Worm (Caenorhabditis elegans) whole organism, late embryonic: ENCODE results near the gene C14B9.10.

Experiments
- C08G9.2 ChIP-seq: sonication (generic microtip); optimal IDR thresholded peaks from 2 replicates; lab custom pipeline; 2016; ENCODE audit warnings: mild to moderate bottlenecking, missing genetic modification characterization, moderate library complexity, missing compliant biosample characterization
- K02D7.2 ChIP-seq: sonication (generic microtip); optimal IDR thresholded peaks from 2 replicates; lab custom pipeline; 2017; ENCODE audit warnings: mild to moderate bottlenecking, missing genetic modification characterization, missing compliant biosample characterization
- T23F11.4 ChIP-seq: fragments of 200-800 bp; sonication (Bioruptor generic); optimal IDR thresholded peaks from 2 replicates; lab custom pipeline; 2018; ENCODE audit warnings: mild to moderate bottlenecking, missing genetic modification characterization, missing compliant biosample characterization
- ahr-1 ChIP-seq: sonication (generic microtip); optimal IDR thresholded peaks from 2 replicates; lab custom pipeline; 2016; ENCODE audit warnings: missing genetic modification characterization, missing compliant biosample characterization
- ama-1 ChIP-seq: fragments of 150-350 bp; optimal IDR thresholded peaks from 2 replicates; lab custom pipeline; 2014
- ceh-14 ChIP-seq: sonication (generic microtip); optimal IDR thresholded peaks from 2 replicates; lab custom pipeline; 2016; ENCODE audit warnings: missing genotype, missing genetic modification characterization, missing compliant biosample characterization
- ceh-18 ChIP-seq: sonication (generic microtip); optimal IDR thresholded peaks from 2 replicates; lab custom pipeline; 2016; ENCODE audit warnings: missing genetic modification characterization, missing compliant biosample characterization
- ceh-2 ChIP-seq: sonication (generic microtip); optimal IDR thresholded peaks from 2 replicates; lab custom pipeline; 2016; ENCODE audit warnings: missing genotype, missing genetic modification characterization, missing compliant biosample characterization
- ceh-24 ChIP-seq: sonication (generic microtip); optimal IDR thresholded peaks from 2 replicates; lab custom pipeline; 2016; ENCODE audit warnings: mild to moderate bottlenecking, missing genetic modification characterization, missing compliant biosample characterization
- ceh-31 ChIP-seq: sonication (generic microtip); optimal IDR thresholded peaks from 2 replicates; lab custom pipeline; 2016; ENCODE audit warnings: missing genetic modification characterization, missing compliant biosample characterization
- ceh-34 ChIP-seq: sonication (generic microtip); optimal IDR thresholded peaks from 2 replicates; lab custom pipeline; 2016; ENCODE audit warnings: mild to moderate bottlenecking, missing genetic modification characterization, missing compliant biosample characterization
- ceh-45 ChIP-seq: fragments of 200-800 bp; sonication (Bioruptor generic); IDR thresholded peaks from 2 replicates; pipeline ENCODE4 v1.3.6; 2022; ENCODE audit warnings: missing genetic modification reagents, missing genetic modification characterization, missing compliant biosample characterization
- ceh-6 ChIP-seq: fragments of 200-800 bp; sonication (Bioruptor generic); optimal IDR thresholded peaks from 2 replicates; lab custom pipeline; 2018; ENCODE audit warnings: mild to moderate bottlenecking, missing genetic modification characterization, missing compliant biosample characterization
- ceh-9 ChIP-seq: sonication (generic microtip); optimal IDR thresholded peaks from 2 replicates; lab custom pipeline; 2016; ENCODE audit warnings: mild to moderate bottlenecking, missing genetic modification characterization, inconsistent platforms, missing compliant biosample characterization
- che-1 ChIP-seq: sonication (generic microtip); optimal IDR thresholded peaks from 2 replicates; lab custom pipeline; 2016; ENCODE audit warnings: mild to moderate bottlenecking, missing genetic modification characterization, missing compliant biosample characterization
- dmd-4 ChIP-seq: sonication (generic microtip); optimal IDR thresholded peaks from 2 replicates; lab custom pipeline; 2016; ENCODE audit warnings: borderline replicate concordance, missing genetic modification characterization, missing compliant biosample characterization
- dve-1 ChIP-seq: sonication (generic microtip); optimal IDR thresholded peaks from 2 replicates; lab custom pipeline; 2017; ENCODE audit warnings: antibody characterized with exemption, mild to moderate bottlenecking, missing genetic modification characterization, missing compliant biosample characterization
- ets-4 ChIP-seq: sonication (generic microtip); optimal IDR thresholded peaks from 2 replicates; lab custom pipeline; 2016; ENCODE audit warnings: missing genetic modification characterization, missing compliant biosample characterization
- eyg-1 ChIP-seq: sonication (generic microtip); optimal IDR thresholded peaks from 2 replicates; lab custom pipeline; 2016; ENCODE audit warnings: missing genotype, missing genetic modification characterization, missing compliant biosample characterization
- fax-1 ChIP-seq: sonication (generic microtip); optimal IDR thresholded peaks from 2 replicates; lab custom pipeline; 2016; ENCODE audit warnings: missing genotype, missing genetic modification characterization, missing compliant biosample characterization
- fkh-6 ChIP-seq: sonication (generic microtip); optimal IDR thresholded peaks from 2 replicates; lab custom pipeline; 2016; ENCODE audit warnings: missing genetic modification characterization, missing compliant biosample characterization
- gmeb-2 ChIP-seq: sonication (generic microtip); optimal IDR thresholded peaks from 2 replicates; lab custom pipeline; 2016; ENCODE audit warnings: missing genetic modification characterization, inconsistent platforms, missing compliant biosample characterization
- hlh-15 ChIP-seq: sonication (generic microtip); optimal IDR thresholded peaks from 2 replicates; lab custom pipeline; 2016; ENCODE audit warnings: missing genetic modification characterization, missing compliant biosample characterization
- hlh-30 ChIP-seq: sonication (generic microtip); optimal IDR thresholded peaks from 2 replicates; lab custom pipeline; 2017; ENCODE audit warnings: antibody characterized with exemption, missing genetic modification characterization, missing compliant biosample characterization; ENCODE audit not compliant: insufficient read depth
- hlh-6 ChIP-seq: sonication (generic microtip); optimal IDR thresholded peaks from 2 replicates; lab custom pipeline; 2016; ENCODE audit warnings: missing genotype, missing genetic modification characterization, missing compliant biosample characterization
- lim-6 ChIP-seq: sonication (generic microtip); optimal IDR thresholded peaks from 2 replicates; lab custom pipeline; 2016; ENCODE audit warnings: missing genetic modification characterization, missing compliant biosample characterization
- madf-2 ChIP-seq: sonication (generic microtip); optimal IDR thresholded peaks from 2 replicates; lab custom pipeline; 2017; ENCODE audit warnings: missing genetic modification characterization, missing compliant biosample characterization
- mec-3 ChIP-seq: sonication (generic microtip); optimal IDR thresholded peaks from 2 replicates; lab custom pipeline; 2016; ENCODE audit warnings: borderline replicate concordance, missing genetic modification characterization, missing compliant biosample characterization
- nhr-11 ChIP-seq: fragments of 150-350 bp; optimal IDR thresholded peaks from 2 replicates; lab custom pipeline; 2014; ENCODE audit warnings: missing biosample characterization, missing genetic modification characterization
- nhr-232 ChIP-seq: sonication (generic microtip); optimal IDR thresholded peaks from 2 replicates; lab custom pipeline; 2016; ENCODE audit warnings: missing genetic modification characterization, missing compliant biosample characterization
- npax-4 ChIP-seq: sonication (generic microtip); optimal IDR thresholded peaks from 2 replicates; lab custom pipeline; 2016; ENCODE audit warnings: missing genetic modification characterization, missing compliant biosample characterization
- odd-2 ChIP-seq: sonication (generic microtip); optimal IDR thresholded peaks from 2 replicates; lab custom pipeline; 2017; ENCODE audit warnings: antibody characterized with exemption, mild to moderate bottlenecking, missing genetic modification characterization, missing compliant biosample characterization
- pag-3 ChIP-seq: sonication (generic microtip); optimal IDR thresholded peaks from 2 replicates; lab custom pipeline; 2016; ENCODE audit warnings: missing compliant biosample characterization, missing genetic modification characterization, borderline replicate concordance
- pat-9 ChIP-seq: fragments of 200-800 bp; sonication (Bioruptor generic); optimal IDR thresholded peaks from 2 replicates; lab custom pipeline; 2018; ENCODE audit warnings: mild to moderate bottlenecking, missing genetic modification characterization, moderate library complexity, missing compliant biosample characterization
- pax-1 ChIP-seq: fragments of 150-350 bp; optimal IDR thresholded peaks from 2 replicates; lab custom pipeline; 2014; ENCODE audit warnings: missing biosample characterization, missing genetic modification characterization
- pha-2 ChIP-seq: sonication (generic microtip); optimal IDR thresholded peaks from 2 replicates; lab custom pipeline; 2017; ENCODE audit warnings: mild to moderate bottlenecking, missing genetic modification characterization, missing compliant biosample characterization
- pha-4 ChIP-seq: fragments of 150-350 bp; optimal IDR thresholded peaks from 2 replicates; lab custom pipeline; 2018; ENCODE audit warnings: missing biosample characterization, missing genetic modification reagents, missing genetic modification characterization
- pqm-1 ChIP-seq: sonication (generic microtip); optimal IDR thresholded peaks from 2 replicates; lab custom pipeline; 2016; ENCODE audit warnings: missing genetic modification characterization, missing compliant biosample characterization
- ref-2 ChIP-seq: sonication (generic microtip); optimal IDR thresholded peaks from 2 replicates; lab custom pipeline; 2016; ENCODE audit warnings: missing genetic modification characterization, missing compliant biosample characterization
- rnt-1 ChIP-seq: sonication (generic microtip); optimal IDR thresholded peaks from 2 replicates; lab custom pipeline; 2016; ENCODE audit warnings: missing genetic modification characterization, missing compliant biosample characterization
- sdc-2 ChIP-seq: sonication (generic microtip); optimal IDR thresholded peaks from 2 replicates; lab custom pipeline; 2016; ENCODE audit warnings: missing genotype, missing genetic modification characterization, missing compliant biosample characterization
- sox-2 ChIP-seq: fragments of 200-800 bp; sonication (Bioruptor generic); IDR thresholded peaks from 2 replicates; pipeline ENCODE4 v1.3.6; 2022; ENCODE audit warnings: missing genetic modification reagents, missing genetic modification characterization, missing compliant biosample characterization
- sox-4 ChIP-seq: sonication (generic microtip); optimal IDR thresholded peaks from 2 replicates; lab custom pipeline; 2017; ENCODE audit warnings: mild to moderate bottlenecking, missing genetic modification characterization, inconsistent platforms, missing compliant biosample characterization
- tbx-7 ChIP-seq: sonication (generic microtip); optimal IDR thresholded peaks from 2 replicates; lab custom pipeline; 2016; ENCODE audit warnings: missing genotype, missing genetic modification characterization, missing compliant biosample characterization
- unc-3 ChIP-seq, 2 experiments: fragments of 200-800 bp in 1 of 2; sonication (Bioruptor generic) in 1 of 2; sonication (generic microtip) in 1 of 2; conservative IDR thresholded peaks in 1 of 2; optimal IDR thresholded peaks in 1 of 2; 2 replicates each; pipeline versions ENCODE4 v1.3.6 to Lab custom; 2016 to 2022; ENCODE audit warnings: missing compliant biosample characterization in 2 of 2, missing genetic modification characterization in 2 of 2, missing genetic modification reagents in 1 of 2
- unc-55 ChIP-seq: sonication (generic microtip); optimal IDR thresholded peaks from 2 replicates; lab custom pipeline; 2017; ENCODE audit warnings: missing biosample characterization, missing genetic modification reagents, missing genetic modification characterization
- unc-86 ChIP-seq: sonication (generic microtip); optimal IDR thresholded peaks from 2 replicates; lab custom pipeline; 2016; ENCODE audit warnings: missing genetic modification characterization, missing compliant biosample characterization
- zip-5 ChIP-seq: sonication (generic microtip); optimal IDR thresholded peaks from 2 replicates; lab custom pipeline; 2016; ENCODE audit warnings: missing genetic modification characterization, missing compliant biosample characterization
- ztf-16 ChIP-seq: sonication (generic microtip); optimal IDR thresholded peaks from 2 replicates; lab custom pipeline; 2017; ENCODE audit warnings: missing genetic modification characterization, missing compliant biosample characterization

C14B9.10 gene

DNA sequence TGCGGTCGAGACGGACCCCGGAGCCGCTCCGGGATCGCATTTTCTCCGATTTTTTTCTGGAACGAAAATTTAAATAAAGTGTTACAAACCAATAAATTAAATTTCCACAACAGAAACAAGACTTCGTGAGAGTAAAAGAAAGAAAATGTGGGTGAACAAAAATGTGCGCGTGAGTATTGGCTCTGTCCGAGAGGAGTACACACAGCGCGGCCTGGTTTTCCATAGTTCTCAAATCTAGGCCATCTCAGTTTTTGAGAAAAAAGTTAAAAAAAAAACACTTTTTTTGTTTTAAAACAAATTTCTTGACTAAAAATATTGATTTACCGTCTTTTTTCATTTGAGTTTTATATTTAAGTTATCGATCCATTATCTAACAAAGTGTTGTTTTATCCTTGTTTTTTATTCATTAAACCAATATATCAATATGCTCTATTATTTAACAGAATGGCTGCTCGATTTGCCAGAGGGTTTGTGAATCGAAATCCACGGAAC is 14.0 kb downstream of the C14B9.10 start, which contains the start of the genes C14B9.8 and mrpl-18 (continued):
- no peak for TF ChIP-seq gmeb-2 (tag; lab: Kevin White, UChicago)
- no peak for TF ChIP-seq ceh-34 (tag; lab: Kevin White, UChicago)
- TF ChIP-seq dve-1 (tag; lab: Kevin White, UChicago) = no peak
- TF ChIP-seq tbx-7 = peak; percentile 98
- peak; percentile 4 for TF ChIP-seq pqm-1
- TF ChIP-seq hlh-6 (tag; lab: Kevin White, UChicago) = no peak
- TF ChIP-seq K02D7.2 (tag; lab: Kevin White, UChicago) = no peak
- peak; percentile 29 for TF ChIP-seq unc-86
- TF ChIP-seq zip-5 (tag; lab: Kevin White, UChicago) = peak; percentile 88
- TF ChIP-seq pha-4 (tag; lab: Kevin White, UChicago) = no peak
- TF ChIP-seq C08G9.2 (tag; lab: Kevin White, UChicago) = peak; percentile 96
- no peak for TF ChIP-seq ama-1 (lab: Kevin White, UChicago)
- no peak for TF ChIP-seq hlh-30 (tag; lab: Kevin White, UChicago)
- TF ChIP-seq madf-2 (tag; lab: Kevin White, UChicago) = no peak
- no peak for TF ChIP-seq nhr-232 (tag; lab: Kevin White, UChicago)
- no peak for TF ChIP-seq unc-3 (GFP tag; conservative IDR thresholded peaks at IDR 0.05; lab: Robert Waterston, UW)
- no peak for TF ChIP-seq unc-3 (tag; optimal IDR thresholded peaks at IDR 0.05; lab: Kevin White, UChicago)
- no peak for TF ChIP-seq pag-3 (tag; lab: Kevin White, UChicago)
- no peak for TF ChIP-seq sox-4 (tag; lab: Kevin White, UChicago)
- TF ChIP-seq sox-2 = no peak
- no peak for TF ChIP-seq ceh-24
- TF ChIP-seq fkh-6 (tag; lab: Kevin White, UChicago) = peak; percentile 64
- no peak for TF ChIP-seq pha-2
- peak; percentile 63 for TF ChIP-seq lim-6 (tag; lab: Kevin White, UChicago)
- peak; percentile 71 for TF ChIP-seq rnt-1 (tag; lab: Kevin White, UChicago)
- no peak for TF ChIP-seq pax-1 (tag; lab: Kevin White, UChicago)
- TF ChIP-seq npax-4 (tag; lab: Kevin White, UChicago) = no peak
- no peak for TF ChIP-seq eyg-1 (tag; lab: Kevin White, UChicago)
- peak; percentile 95 for TF ChIP-seq ceh-31
- peak; percentile 94 for TF ChIP-seq ceh-2 (tag; lab: Kevin White, UChicago)
- TF ChIP-seq ceh-14 (tag; lab: Kevin White, UChicago) = peak; percentile 2
- peak; percentile 56 for TF ChIP-seq ahr-1 (tag; lab: Kevin White, UChicago)
- TF ChIP-seq fax-1 (tag; lab: Kevin White, UChicago) = peak; percentile 74
- TF ChIP-seq dmd-4 (tag; lab: Kevin White, UChicago) = no peak
- TF ChIP-seq ref-2 (tag; lab: Kevin White, UChicago) = peak; percentile 83
- TF ChIP-seq odd-2 = no peak
- TF ChIP-seq ceh-9 (tag; lab: Kevin White, UChicago) = no peak
- TF ChIP-seq hlh-15 (tag; lab: Kevin White, UChicago) = peak; percentile 2

- TF ChIP-seq ztf-16 (no peak), ceh-2 (tag; lab: Kevin White, UChicago) (no peak), sdc-2 (tag; lab: Kevin White, UChicago) (no peak)
Measured at ce11 chrIII:8145971-8146370, 15.3 kb downstream of the C14B9.10 start.

DNA sequence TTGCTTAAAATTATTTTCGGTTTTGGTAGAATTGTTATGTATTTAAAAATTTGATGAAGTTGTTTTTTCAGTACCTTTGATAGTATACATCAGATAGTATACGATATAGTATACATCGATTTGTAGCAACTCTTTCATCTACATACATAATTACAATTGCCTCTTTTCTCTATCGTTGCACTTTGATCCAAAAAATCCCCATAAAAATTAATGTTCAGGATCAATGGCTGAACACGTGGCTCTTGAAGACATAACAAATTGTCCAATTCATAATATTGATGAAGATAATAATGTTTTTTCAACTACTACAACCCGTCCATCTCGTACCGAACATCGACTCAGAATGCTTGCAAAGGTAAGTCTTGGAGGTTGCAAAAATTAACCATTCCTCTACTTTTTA is 18.1 kb downstream of the C14B9.10 start, which contains the start of gene D2007.2:
Gene D2007.2 (plus strand): TSS at position 213 of the 400 bp plus-strand sequence.
- TF ChIP-seq pqm-1 (no peak), ceh-45 (no peak), ahr-1 (tag; lab: Kevin White, UChicago) (no peak), ceh-24 (no peak), unc-55 (GFP tag; lab: Kevin White, UChicago) (no peak), ceh-31 (no peak), unc-3 (GFP tag; conservative IDR thresholded peaks at IDR 0.05; lab: Robert Waterston, UW) (no peak), unc-3 (tag; optimal IDR thresholded peaks at IDR 0.05; lab: Kevin White, UChicago) (no peak), K02D7.2 (tag; lab: Kevin White, UChicago) (no peak), ceh-18 (no peak), pat-9 (no peak), che-1 (tag; lab: Kevin White, UChicago) (no peak), unc-86 (no peak), mec-3 (no peak), T23F11.4 (GFP tag; lab: Kevin White, UChicago) (no peak), npax-4 (tag; lab: Kevin White, UChicago) (no peak), lim-6 (tag; lab: Kevin White, UChicago) (no peak), nhr-11 (tag; lab: Kevin White, UChicago) (no peak), ceh-6 (no peak), ets-4 (tag; lab: Kevin White, UChicago) (no peak)
- TF ChIP-seq, all 69 proteins: peak for 0
